Fruit fly (Drosophila melanogaster) S2 (cell line): ENCODE data around the gene CG17118.

ENCODE experiments used
- CG8478 ChIP-seq: fragments of >200 bp; optimal IDR thresholded peaks from 2 replicates; lab custom pipeline; 2018
- CTCF ChIP-seq, 2 experiments: fragments of >200 bp; optimal IDR thresholded peaks; 2 replicates each; lab custom pipeline; 2018

- no peak for TF ChIP-seq CTCF (optimal IDR thresholded peaks at IDR 0.05; lab: Kevin White, UChicago)
- no peak for TF ChIP-seq CG8478
Measured at dm6 chr2L:10709353-10709752, 20.7 kb upstream of the CG17118 start, which contains the start of gene Lip2.
